Worm (Caenorhabditis elegans) whole organism, L3 larva: Measurements from ENCODE around the gene F11G11.15.

Source experiments
- egl-27 ChIP-seq: sonication (generic microtip); optimal IDR thresholded peaks from 4 replicates; lab custom pipeline; 2017; ENCODE audit warnings: missing biosample characterization, missing genetic modification reagents, missing genetic modification characterization
- lin-39 ChIP-seq: fragments of 150-350 bp; optimal IDR thresholded peaks from 2 replicates; lab custom pipeline; 2018; ENCODE audit warnings: missing biosample characterization, missing genetic modification reagents, missing genetic modification characterization

- no peak for TF ChIP-seq egl-27 (tag; lab: Kevin White, UChicago)
- TF ChIP-seq lin-39 (tag; lab: Kevin White, UChicago): no peak
These were observed 8.6 kb upstream of the F11G11.15 start for ce11 chrII:4866045-4866444.
